Worm (Caenorhabditis elegans) whole organism, early embryonic: ENCODE results near the gene T05C1.1.

ENCODE experiments used
- B0310.2 ChIP-seq: sonication (generic microtip); optimal IDR thresholded peaks from 2 replicates; lab custom pipeline; 2016; ENCODE audit warnings: mild to moderate bottlenecking, missing genetic modification characterization, missing compliant biosample characterization
- F13C5.2 ChIP-seq: sonication (generic microtip); optimal IDR thresholded peaks from 2 replicates; lab custom pipeline; 2017; ENCODE audit warnings: mild to moderate bottlenecking, missing genetic modification characterization, inconsistent platforms, missing compliant biosample characterization
- aly-1 ChIP-seq: sonication (generic microtip); optimal IDR thresholded peaks from 2 replicates; lab custom pipeline; 2016; ENCODE audit warnings: missing genetic modification characterization, missing compliant biosample characterization
- ama-1 ChIP-seq: fragments of 150-350 bp; optimal IDR thresholded peaks from 2 replicates; lab custom pipeline; 2014
- ceh-13 ChIP-seq: fragments of 200-800 bp; sonication (Bioruptor generic); optimal IDR thresholded peaks from 2 replicates; lab custom pipeline; 2018; ENCODE audit warnings: mild to moderate bottlenecking, missing genetic modification characterization, missing compliant biosample characterization
- ceh-36 ChIP-seq: sonication (generic microtip); optimal IDR thresholded peaks from 2 replicates; lab custom pipeline; 2016; ENCODE audit warnings: missing genetic modification characterization, inconsistent platforms, missing compliant biosample characterization
- ets-7 ChIP-seq: sonication (generic microtip); optimal IDR thresholded peaks from 2 replicates; lab custom pipeline; 2016; ENCODE audit warnings: missing genotype, missing genetic modification characterization, missing compliant biosample characterization
- flt-1 ChIP-seq: fragments of 200-800 bp; sonication (Bioruptor generic); IDR thresholded peaks from 2 replicates; pipeline ENCODE4 v1.3.6; 2022; ENCODE audit warnings: missing genetic modification characterization, missing compliant biosample characterization
- hmbx-1 ChIP-seq: sonication (generic microtip); optimal IDR thresholded peaks from 2 replicates; lab custom pipeline; 2016; ENCODE audit warnings: mild to moderate bottlenecking, missing genetic modification characterization, missing compliant biosample characterization
- hmg-4 ChIP-seq: fragments of 200-800 bp; sonication (Bioruptor generic); optimal IDR thresholded peaks from 2 replicates; lab custom pipeline; 2018; ENCODE audit warnings: mild to moderate bottlenecking, missing genetic modification characterization, missing compliant biosample characterization
- hnd-1 ChIP-seq: sonication (generic microtip); optimal IDR thresholded peaks from 2 replicates; lab custom pipeline; 2016; ENCODE audit warnings: missing genetic modification characterization, missing compliant biosample characterization
- pes-1 ChIP-seq: fragments of 200-800 bp; sonication (Bioruptor generic); IDR thresholded peaks from 2 replicates; pipeline ENCODE4 v1.3.6; 2022; ENCODE audit warnings: missing genetic modification reagents, missing genetic modification characterization, missing compliant biosample characterization
- scrt-1 ChIP-seq: fragments of 200-800 bp; sonication (Bioruptor generic); IDR thresholded peaks from 2 replicates; pipeline ENCODE4 v1.3.6; 2022; ENCODE audit warnings: missing genetic modification characterization, missing compliant biosample characterization
- sea-1 ChIP-seq: fragments of 200-800 bp; sonication (Bioruptor generic); conservative IDR thresholded peaks from 2 replicates; pipeline ENCODE4 v1.3.6; 2022; ENCODE audit warnings: missing genetic modification characterization, missing compliant biosample characterization
- tbx-11 ChIP-seq: fragments of 200-800 bp; sonication (Bioruptor generic); IDR thresholded peaks from 2 replicates; pipeline ENCODE4 v1.3.6; 2022; ENCODE audit warnings: missing genetic modification characterization, missing compliant biosample characterization
- tbx-37 ChIP-seq: fragments of 200-800 bp; sonication (Bioruptor generic); conservative IDR thresholded peaks from 2 replicates; pipeline ENCODE4 v1.3.6; 2022; ENCODE audit warnings: missing genetic modification reagents, missing genetic modification characterization, missing compliant biosample characterization
- tra-4 ChIP-seq: sonication (generic microtip); optimal IDR thresholded peaks from 2 replicates; lab custom pipeline; 2017; ENCODE audit warnings: missing genetic modification characterization, missing compliant biosample characterization

Gene T05C1.1

ce11 chrII:4478303-4478702 lies at the start of gene T05C1.1:
Gene T05C1.1 (plus strand): TSS chrII:4478603.
- TF ChIP-seq hmbx-1 (tag; lab: Kevin White, UChicago) (no peak), ets-7 (no peak), tbx-37 (no peak), pes-1 (no peak), tbx-11 (no peak), hmg-4 (GFP tag; lab: Kevin White, UChicago) (no peak), B0310.2 (tag; lab: Kevin White, UChicago) (no peak), F13C5.2 (no peak), flt-1 (GFP tag; lab: Robert Waterston, UW) (no peak), sea-1 (GFP tag; lab: Robert Waterston, UW) (no peak), ceh-36 (tag; lab: Kevin White, UChicago) (no peak), hnd-1 (tag; lab: Kevin White, UChicago) (no peak), aly-1 (tag; lab: Kevin White, UChicago) (no peak)

- TF ChIP-seq tra-4 (tag; lab: Kevin White, UChicago) = no peak
- TF ChIP-seq F13C5.2 = no peak
- TF ChIP-seq aly-1 (tag; lab: Kevin White, UChicago) = no peak
- no peak for TF ChIP-seq hmbx-1 (tag; lab: Kevin White, UChicago)
- no peak for TF ChIP-seq ets-7
- TF ChIP-seq scrt-1 (GFP tag; lab: Robert Waterston, UW) = no peak
- TF ChIP-seq hnd-1 (tag; lab: Kevin White, UChicago) = no peak
- TF ChIP-seq ceh-13 (GFP tag; lab: Kevin White, UChicago) = no peak
- no peak for TF ChIP-seq ceh-36 (tag; lab: Kevin White, UChicago)
- no peak for TF ChIP-seq ama-1 (lab: Kevin White, UChicago)
Measured at ce11 chrII:4433146-4433545, 45.3 kb upstream of the T05C1.1 start, which contains the start of gene nhr-109. Gene nhr-109 (plus strand): TSS chrII:4433367.

- TF ChIP-seq aly-1 (tag; lab: Kevin White, UChicago) (no peak), hmbx-1 (tag; lab: Kevin White, UChicago) (no peak), ets-7 (no peak), scrt-1 (GFP tag; lab: Robert Waterston, UW) (no peak), ceh-13 (GFP tag; lab: Kevin White, UChicago) (no peak)
Measured at ce11 chrII:4434278-4434677, 44.1 kb upstream of the T05C1.1 start.

- TF ChIP-seq scrt-1 (GFP tag; lab: Robert Waterston, UW) (no peak), hmbx-1 (tag; lab: Kevin White, UChicago) (no peak), ceh-36 (tag; lab: Kevin White, UChicago) (no peak), aly-1 (tag; lab: Kevin White, UChicago) (no peak), ets-7 (no peak), ama-1 (lab: Kevin White, UChicago) (no peak), tbx-11 (no peak), ceh-13 (GFP tag; lab: Kevin White, UChicago) (no peak), pes-1 (no peak), tbx-37 (no peak), hmg-4 (GFP tag; lab: Kevin White, UChicago) (no peak), F13C5.2 (no peak), sea-1 (GFP tag; lab: Robert Waterston, UW) (no peak), hnd-1 (tag; lab: Kevin White, UChicago) (no peak)
Measured at ce11 chrII:4435134-4435533, 43.3 kb upstream of the T05C1.1 start, which contains the start of gene nhr-273. Gene nhr-273 (plus strand): TSS chrII:4435300.

ce11 chrII:4438601-4439000 lies 39.8 kb upstream of the T05C1.1 start, which contains the start of gene nhr-16:
Gene nhr-16 (plus strand): TSS chrII:4438805.
- no peak for TF ChIP-seq hmg-4 (GFP tag; lab: Kevin White, UChicago)
- no peak for TF ChIP-seq ets-7
- no peak for TF ChIP-seq ama-1 (lab: Kevin White, UChicago)
- TF ChIP-seq pes-1 = no peak
- no peak for TF ChIP-seq B0310.2 (tag; lab: Kevin White, UChicago)
- no peak for TF ChIP-seq ceh-13 (GFP tag; lab: Kevin White, UChicago)
- no peak for TF ChIP-seq scrt-1 (GFP tag; lab: Robert Waterston, UW)
- no peak for TF ChIP-seq hmbx-1 (tag; lab: Kevin White, UChicago)
- no peak for TF ChIP-seq tra-4 (tag; lab: Kevin White, UChicago)
- TF ChIP-seq sea-1 (GFP tag; lab: Robert Waterston, UW) = no peak
- TF ChIP-seq F13C5.2 = no peak
- no peak for TF ChIP-seq ceh-36 (tag; lab: Kevin White, UChicago)

- no peak for TF ChIP-seq tbx-37
- TF ChIP-seq hmbx-1 (tag; lab: Kevin White, UChicago) = no peak
- no peak for TF ChIP-seq ceh-13 (GFP tag; lab: Kevin White, UChicago)
- no peak for TF ChIP-seq flt-1 (GFP tag; lab: Robert Waterston, UW)
- no peak for TF ChIP-seq ets-7
- TF ChIP-seq aly-1 (tag; lab: Kevin White, UChicago) = no peak
- no peak for TF ChIP-seq scrt-1 (GFP tag; lab: Robert Waterston, UW)
- no peak for TF ChIP-seq tra-4 (tag; lab: Kevin White, UChicago)
- no peak for TF ChIP-seq hnd-1 (tag; lab: Kevin White, UChicago)
- no peak for TF ChIP-seq ama-1 (lab: Kevin White, UChicago)
- no peak for TF ChIP-seq B0310.2 (tag; lab: Kevin White, UChicago)
Measured at ce11 chrII:4441278-4441677, 37.1 kb upstream of the T05C1.1 start.

ce11 chrII:4444811-4445210 lies 33.6 kb upstream of the T05C1.1 start:
- TF ChIP-seq scrt-1 (GFP tag; lab: Robert Waterston, UW) = no peak
- TF ChIP-seq tbx-37 = no peak

ce11 chrII:4453051-4453450 lies 25.4 kb upstream of the T05C1.1 start, which contains the start of gene twk-2:
Gene twk-2 (minus strand): TSS chrII:4453151.
- TF ChIP-seq ceh-36 (tag; lab: Kevin White, UChicago) (no peak), ceh-13 (GFP tag; lab: Kevin White, UChicago) (no peak), hnd-1 (tag; lab: Kevin White, UChicago) (no peak), tbx-37 (no peak), ama-1 (lab: Kevin White, UChicago) (no peak), flt-1 (GFP tag; lab: Robert Waterston, UW) (no peak), B0310.2 (tag; lab: Kevin White, UChicago) (no peak), F13C5.2 (no peak)
